Worm (Caenorhabditis elegans): ENCODE results near the gene Y75B8A.32.

DNA sequence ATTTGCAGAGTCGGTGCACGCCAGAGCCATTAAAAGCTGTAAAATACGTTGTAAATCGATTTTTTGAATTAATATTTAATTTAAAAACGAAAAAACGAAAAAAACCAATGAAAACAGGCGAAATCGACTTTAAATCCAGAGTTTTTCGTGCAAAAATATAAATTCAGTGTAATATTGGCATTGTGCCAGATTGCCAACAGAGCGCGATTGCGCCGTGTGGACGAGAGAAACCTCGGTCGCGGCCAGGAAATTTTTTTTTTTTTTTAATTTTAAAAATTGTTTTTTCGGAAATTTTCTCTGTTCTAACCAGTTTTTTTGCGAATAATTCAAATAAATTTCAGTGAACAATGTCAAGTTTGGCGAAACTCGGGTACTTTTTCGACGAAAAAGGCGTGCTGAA lies 7.1 kb downstream of the Y75B8A.32 start, which contains the start of the genes pph-4.1 and Y75B8A.31:
- no peak for TF ChIP-seq ZK546.5 (tag; optimal IDR thresholded peaks at IDR 0.05)
- TF ChIP-seq zag-1 (tag; optimal IDR thresholded peaks at IDR 0.05): no peak
- TF ChIP-seq ztf-11 (tag; optimal IDR thresholded peaks at IDR 0.05): no peak
- TF ChIP-seq ztf-4 (tag; optimal IDR thresholded peaks at IDR 0.05): no peak
- TF ChIP-seq mdl-1 (tag; optimal IDR thresholded peaks at IDR 0.05): no peak
- TF ChIP-seq snpc-4 (tag; optimal IDR thresholded peaks at IDR 0.05): peak; percentile 89
